Fruit fly (Drosophila melanogaster) whole organism, embryonic: Measurements from ENCODE around the gene Scgalpha.

Experiments used
- Asciz ChIP-seq: fragments of 200-800 bp; sonication (Bioruptor generic); optimal IDR thresholded peaks from 2 replicates; lab custom pipeline; 2017; ENCODE audit warnings: missing biosample characterization, mild to moderate bottlenecking, missing genetic modification characterization, missing genetic modification reagents
- Atf-2 ChIP-seq: fragments of 200-800 bp; sonication (Bioruptor generic); optimal IDR thresholded peaks from 2 replicates; lab custom pipeline; 2016; ENCODE audit warnings: missing biosample characterization, missing genetic modification characterization
- CG10147 ChIP-seq: fragments of 200-800 bp; sonication (Bioruptor generic); optimal IDR thresholded peaks from 2 replicates; lab custom pipeline; 2019; ENCODE audit warnings: missing biosample characterization, mild to moderate bottlenecking, missing genetic modification characterization, moderate library complexity
- CG10209 ChIP-seq: fragments of 200-800 bp; sonication (Bioruptor generic); optimal IDR thresholded peaks from 3 replicates; lab custom pipeline; 2017; ENCODE audit warnings: missing biosample characterization, mild to moderate bottlenecking, missing genetic modification characterization, missing genetic modification reagents
- CG11560 ChIP-seq: fragments of 200-800 bp; sonication (Bioruptor generic); IDR thresholded peaks from 3 replicates; pipeline ENCODE4 v1.3.6; 2022; ENCODE audit warnings: missing biosample characterization, missing genetic modification characterization
- CG12219 ChIP-seq: fragments of 200-800 bp; sonication (Bioruptor generic); optimal IDR thresholded peaks from 3 replicates; lab custom pipeline; 2018; ENCODE audit warnings: missing biosample characterization, mild to moderate bottlenecking, missing genetic modification characterization
- CG12299 ChIP-seq: fragments of 200-800 bp; sonication (Bioruptor generic); optimal IDR thresholded peaks from 2 replicates; lab custom pipeline; 2018; ENCODE audit warnings: missing biosample characterization, mild to moderate bottlenecking, missing genetic modification characterization
- CG15696 ChIP-seq: fragments of 200-800 bp; sonication (Bioruptor generic); optimal IDR thresholded peaks from 2 replicates; lab custom pipeline; 2019; ENCODE audit warnings: missing biosample characterization, mild to moderate bottlenecking, missing genetic modification characterization, moderate library complexity
- CG16813 ChIP-seq: fragments of 200-800 bp; sonication (Bioruptor generic); IDR thresholded peaks from 3 replicates; pipeline ENCODE4 v1.3.6; 2022; ENCODE audit warnings: missing biosample characterization, missing genetic modification characterization; ENCODE audit not compliant: partially characterized antibody
- CG17328 ChIP-seq: fragments of 200-800 bp; sonication (Bioruptor generic); IDR thresholded peaks from 2 replicates; pipeline ENCODE4 v1.3.6; 2022; ENCODE audit warnings: missing biosample characterization, missing genetic modification characterization
- CG17568 ChIP-seq: fragments of 200-800 bp; sonication (Bioruptor generic); optimal IDR thresholded peaks from 2 replicates; lab custom pipeline; 2018; ENCODE audit warnings: missing biosample characterization, mild to moderate bottlenecking, missing genetic modification characterization, moderate library complexity
- CG30403 ChIP-seq: fragments of 200-800 bp; sonication (Bioruptor generic); optimal IDR thresholded peaks from 3 replicates; lab custom pipeline; 2016; ENCODE audit warnings: missing biosample characterization, missing genetic modification characterization
- CG32767 ChIP-seq: fragments of 200-800 bp; sonication (Bioruptor generic); IDR thresholded peaks from 2 replicates; pipeline ENCODE4 v1.3.6; 2022; ENCODE audit warnings: missing biosample characterization, missing genetic modification characterization
- CG3847 ChIP-seq: fragments of 200-800 bp; sonication (Bioruptor generic); IDR thresholded peaks from 2 replicates; pipeline ENCODE4 v1.3.6; 2022; ENCODE audit warnings: missing biosample characterization, missing genetic modification characterization
- CG3995 ChIP-seq: fragments of 200-800 bp; sonication (Bioruptor generic); optimal IDR thresholded peaks from 3 replicates; lab custom pipeline; 2016; ENCODE audit warnings: missing biosample characterization, missing genetic modification characterization
- CG4854 ChIP-seq: fragments of 200-800 bp; sonication (Bioruptor generic); optimal IDR thresholded peaks from 2 replicates; lab custom pipeline; 2016; ENCODE audit warnings: missing biosample characterization, missing genetic modification characterization, inconsistent platforms
- CG6254 ChIP-seq: fragments of 200-800 bp; sonication (Bioruptor generic); optimal IDR thresholded peaks from 3 replicates; lab custom pipeline; 2017; ENCODE audit warnings: mild to moderate bottlenecking, missing biosample characterization, missing genetic modification reagents, missing genetic modification characterization
- CG6272 ChIP-seq: fragments of 200-800 bp; sonication (Bioruptor generic); IDR thresholded peaks from 2 replicates; pipeline ENCODE4 v1.3.6; 2022; ENCODE audit warnings: missing biosample characterization, missing genetic modification characterization
- CG7271 ChIP-seq: fragments of 200-800 bp; sonication (Bioruptor generic); optimal IDR thresholded peaks from 2 replicates; lab custom pipeline; 2018; ENCODE audit warnings: missing biosample characterization, mild to moderate bottlenecking, missing genetic modification characterization, moderate library complexity
- CG7786 ChIP-seq: fragments of 200-800 bp; sonication (Bioruptor generic); optimal IDR thresholded peaks from 2 replicates; lab custom pipeline; 2016; ENCODE audit warnings: missing biosample characterization, missing genetic modification characterization
- CG9437 ChIP-seq: fragments of 200-800 bp; sonication (Bioruptor generic); optimal IDR thresholded peaks from 2 replicates; lab custom pipeline; 2018; ENCODE audit warnings: missing biosample characterization, mild to moderate bottlenecking, missing genetic modification characterization
- CG9797 ChIP-seq: fragments of 200-800 bp; sonication (Bioruptor generic); optimal IDR thresholded peaks from 3 replicates; lab custom pipeline; 2018; ENCODE audit warnings: missing biosample characterization, mild to moderate bottlenecking, missing genetic modification characterization
- GATAe ChIP-seq: fragments of 200-800 bp; sonication (Bioruptor generic); conservative IDR thresholded peaks from 2 replicates; pipeline ENCODE4 v1.3.6; 2022; ENCODE audit warnings: missing biosample characterization, missing genetic modification characterization
- HHEX ChIP-seq: fragments of 200-800 bp; sonication (Bioruptor generic); optimal IDR thresholded peaks from 3 replicates; lab custom pipeline; 2017; ENCODE audit warnings: missing biosample characterization, mild to moderate bottlenecking, missing genetic modification characterization, missing genetic modification reagents
- Lhr ChIP-seq: fragments of 200-800 bp; sonication (Bioruptor generic); optimal IDR thresholded peaks from 3 replicates; lab custom pipeline; 2017; ENCODE audit warnings: mild to moderate bottlenecking, missing biosample characterization, missing genetic modification reagents, missing genetic modification characterization
- Lpt ChIP-seq: fragments of >200 bp; optimal IDR thresholded peaks from 2 replicates; lab custom pipeline; 2018; ENCODE audit warnings: missing biosample characterization, missing genetic modification characterization
- MTF-1 ChIP-seq: fragments of 200-800 bp; sonication (Bioruptor generic); optimal IDR thresholded peaks from 2 replicates; lab custom pipeline; 2018; ENCODE audit warnings: missing biosample characterization, mild to moderate bottlenecking, missing genetic modification characterization, borderline replicate concordance
- Max ChIP-seq: fragments of 200-800 bp; sonication (Bioruptor generic); optimal IDR thresholded peaks from 2 replicates; lab custom pipeline; 2016; ENCODE audit warnings: missing biosample characterization, mild to moderate bottlenecking, missing genetic modification characterization
- NC2β ChIP-seq: fragments of 200-800 bp; sonication (Bioruptor generic); optimal IDR thresholded peaks from 2 replicates; lab custom pipeline; 2016; ENCODE audit warnings: missing biosample characterization, missing genetic modification characterization
- Opbp ChIP-seq: fragments of 200-800 bp; sonication (Bioruptor generic); IDR thresholded peaks from 3 replicates; pipeline ENCODE4 v1.3.6; 2022; ENCODE audit warnings: missing biosample characterization, missing genetic modification characterization; ENCODE audit not compliant: partially characterized antibody
- Ptx1 ChIP-seq: fragments of 200-800 bp; sonication (Bioruptor generic); IDR thresholded peaks from 2 replicates; pipeline ENCODE4 v1.3.6; 2022; ENCODE audit warnings: missing biosample characterization, missing genetic modification characterization
- Ssrp ChIP-seq: fragments of 200-800 bp; sonication (Bioruptor generic); optimal IDR thresholded peaks from 2 replicates; lab custom pipeline; 2018; ENCODE audit warnings: missing biosample characterization, mild to moderate bottlenecking, missing genetic modification characterization, moderate library complexity
- Stat92E ChIP-seq, 3 experiments: fragments of >200 bp in 2 of 3; fragments of 200-800 bp in 1 of 3; sonication (Bioruptor generic) in 1 of 3; optimal IDR thresholded peaks; 2 replicates each; lab custom pipeline; 2017 to 2019; ENCODE audit warnings: missing biosample characterization in 3 of 3, missing genetic modification characterization in 3 of 3, mild to moderate bottlenecking in 1 of 3, moderate library complexity in 1 of 3
- amos ChIP-seq: fragments of 200-800 bp; sonication (Bioruptor generic); IDR thresholded peaks from 2 replicates; pipeline ENCODE4 v1.3.6; 2022; ENCODE audit warnings: missing biosample characterization, missing genetic modification characterization; ENCODE audit not compliant: partially characterized antibody
- dan ChIP-seq: fragments of 200-800 bp; sonication (Bioruptor generic); IDR thresholded peaks from 2 replicates; pipeline ENCODE4 v1.3.6; 2022; ENCODE audit warnings: missing biosample characterization, missing genetic modification characterization
- dmrt99B ChIP-seq: fragments of 200-800 bp; sonication (Bioruptor generic); optimal IDR thresholded peaks from 2 replicates; lab custom pipeline; 2018; ENCODE audit warnings: missing biosample characterization, mild to moderate bottlenecking, missing genetic modification characterization, moderate library complexity
- gfzf ChIP-seq: fragments of 200-800 bp; sonication (Bioruptor generic); optimal IDR thresholded peaks from 2 replicates; lab custom pipeline; 2016; ENCODE audit warnings: missing biosample characterization, mild to moderate bottlenecking, missing genetic modification characterization, moderate library complexity
- gro ChIP-seq: fragments of 200-800 bp; sonication (Bioruptor generic); optimal IDR thresholded peaks from 2 replicates; lab custom pipeline; 2016; ENCODE audit warnings: missing biosample characterization, missing genetic modification characterization
- kah ChIP-seq: fragments of 200-800 bp; sonication (Bioruptor generic); optimal IDR thresholded peaks from 2 replicates; lab custom pipeline; 2018; ENCODE audit warnings: missing biosample characterization, mild to moderate bottlenecking, missing genetic modification characterization
- lab ChIP-seq: fragments of 200-800 bp; sonication (Bioruptor generic); optimal IDR thresholded peaks from 3 replicates; lab custom pipeline; 2017; ENCODE audit warnings: missing biosample characterization, missing genetic modification characterization, mild to moderate bottlenecking, moderate library complexity, missing genetic modification reagents
- lola ChIP-seq, 3 experiments: fragments of >200 bp in 2 of 3; fragments of 200-800 bp in 1 of 3; sonication (Bioruptor generic) in 1 of 3; optimal IDR thresholded peaks; 2 replicates each; lab custom pipeline; 2017 to 2019; ENCODE audit warnings: missing biosample characterization in 3 of 3, missing genetic modification characterization in 3 of 3, mild to moderate bottlenecking in 1 of 3, moderate library complexity in 1 of 3
- nau ChIP-seq: fragments of 200-800 bp; sonication (Bioruptor generic); optimal IDR thresholded peaks from 3 replicates; lab custom pipeline; 2017; ENCODE audit warnings: missing biosample characterization, mild to moderate bottlenecking, missing genetic modification characterization, missing genetic modification reagents
- nom ChIP-seq: fragments of 200-800 bp; sonication (Bioruptor generic); optimal IDR thresholded peaks from 2 replicates; lab custom pipeline; 2017; ENCODE audit warnings: missing biosample characterization, missing genetic modification characterization, mild to moderate bottlenecking, moderate library complexity, missing genetic modification reagents
- pfk ChIP-seq: fragments of 200-800 bp; sonication (Bioruptor generic); optimal IDR thresholded peaks from 2 replicates; lab custom pipeline; 2018; ENCODE audit warnings: missing biosample characterization, mild to moderate bottlenecking, missing genetic modification characterization, moderate library complexity
- pros ChIP-seq: fragments of 200-800 bp; sonication (Bioruptor generic); optimal IDR thresholded peaks from 3 replicates; lab custom pipeline; 2019; ENCODE audit warnings: missing biosample characterization, mild to moderate bottlenecking, missing genetic modification characterization, moderate library complexity
- schlank ChIP-seq: fragments of 200-800 bp; sonication (Bioruptor generic); optimal IDR thresholded peaks from 2 replicates; lab custom pipeline; 2018; ENCODE audit warnings: missing biosample characterization, mild to moderate bottlenecking, missing genetic modification characterization
- seq ChIP-seq: fragments of 200-800 bp; sonication (Bioruptor generic); IDR thresholded peaks from 2 replicates; pipeline ENCODE4 v1.3.6; 2022; ENCODE audit warnings: missing biosample characterization, missing genetic modification characterization
- sob ChIP-seq: fragments of 200-800 bp; sonication (Bioruptor generic); IDR thresholded peaks from 2 replicates; pipeline ENCODE4 v1.3.6; 2022; ENCODE audit warnings: missing biosample characterization, missing genetic modification characterization
- tna ChIP-seq: fragments of 200-800 bp; sonication (Bioruptor generic); IDR thresholded peaks from 2 replicates; pipeline ENCODE4 v1.3.6; 2022; ENCODE audit warnings: missing biosample characterization, missing genetic modification characterization; ENCODE audit not compliant: partially characterized antibody

Scgalpha gene

DNA sequence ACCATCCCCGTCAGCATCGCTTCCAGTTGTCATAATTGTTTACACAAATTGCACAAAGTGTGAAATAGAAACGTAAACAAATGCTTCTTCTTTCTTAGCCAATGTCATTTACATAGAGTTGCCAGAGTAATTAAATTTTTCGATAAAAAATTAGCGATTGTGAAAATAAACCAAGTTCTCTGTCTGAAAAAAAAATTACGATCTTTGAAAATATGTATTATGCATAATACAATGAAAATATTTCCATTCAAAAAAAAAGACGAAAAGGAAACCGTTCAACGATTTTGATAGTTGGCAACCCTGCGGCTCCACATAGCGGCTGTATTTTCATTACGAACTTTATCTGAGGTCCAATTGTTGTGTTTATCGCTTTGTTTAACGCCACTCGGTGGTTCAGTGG is 7.9 kb downstream of the Scgalpha start, which contains the start of the genes CG7810 and CG7806 (continued):
- TF ChIP-seq CG32767 (GFP tag; lab: Robert Waterston, UW) (peak; percentile 89), CG6254 (GFP tag; lab: Kevin White, UChicago) (no peak), CG15696 (peak; percentile 74), sob (peak; percentile 94), CG3995 (GFP tag; lab: Kevin White, UChicago) (peak; percentile 60), HHEX (peak; percentile 80), Opbp (GFP tag; lab: Robert Waterston, UW) (no peak), lola (GFP tag; optimal IDR thresholded peaks at IDR 0.05; lab: Kevin White, UChicago) (peak in 1 of 3 experiments; percentile 85), CG7786 (GFP tag; lab: Kevin White, UChicago) (peak; percentile 86), Stat92E (GFP tag; optimal IDR thresholded peaks at IDR 0.05; lab: Kevin White, UChicago) (peak in 1 of 3 experiments; percentile 74), Ssrp (tag; lab: Kevin White, UChicago) (peak; percentile 83), Atf-2 (GFP tag; lab: Kevin White, UChicago) (peak; percentile 86), gfzf (GFP tag; lab: Kevin White, UChicago) (peak; percentile 39), CG10147 (GFP tag; lab: Kevin White, UChicago) (peak; percentile 84), Ptx1 (GFP tag; lab: Robert Waterston, UW) (peak; percentile 95), CG9797 (GFP tag; lab: Kevin White, UChicago) (peak; percentile 36), kah (GFP tag; lab: Kevin White, UChicago) (peak; percentile 67), CG12219 (GFP tag; lab: Kevin White, UChicago) (peak; percentile 80), MTF-1 (GFP tag; lab: Kevin White, UChicago) (peak; percentile 53), CG17568 (GFP tag; lab: Kevin White, UChicago) (no peak), schlank (tag; lab: Kevin White, UChicago) (peak; percentile 63), NC2β (GFP tag; lab: Kevin White, UChicago) (peak; percentile 88), GATAe (GFP tag; lab: Robert Waterston, UW) (peak; percentile 43; the same call in 1 of the 2 replicates), Lhr (peak; percentile 77), nau (GFP tag; lab: Kevin White, UChicago) (no peak), Asciz (GFP tag; lab: Kevin White, UChicago) (peak; percentile 87), CG17328 (GFP tag; lab: Robert Waterston, UW) (peak; percentile 96), seq (GFP tag; lab: Robert Waterston, UW) (peak; percentile 91), CG10209 (GFP tag; lab: Kevin White, UChicago) (peak; percentile 85), CG16813 (no peak), CG7271 (tag; lab: Kevin White, UChicago) (peak; percentile 69), CG4854 (GFP tag; lab: Kevin White, UChicago) (peak; percentile 74), CG6272 (GFP tag; lab: Robert Waterston, UW) (peak; percentile 69), amos (GFP tag; lab: Robert Waterston, UW) (no peak), dan (no peak), CG3847 (GFP tag; lab: Robert Waterston, UW) (peak; percentile 90), CG11560 (peak; percentile 82), Max (peak; percentile 86), CG12299 (tag; lab: Kevin White, UChicago) (peak; percentile 89), pros (GFP tag; lab: Kevin White, UChicago) (peak; percentile 37), dmrt99B (tag; lab: Kevin White, UChicago) (no peak), tna (GFP tag; lab: Robert Waterston, UW) (0 out of 2 replicates have a peak, but pooled peaks have one; percentile 38), CG9437 (GFP tag; lab: Kevin White, UChicago) (peak; percentile 95), CG30403 (GFP tag; lab: Kevin White, UChicago) (peak; percentile 93), gro (GFP tag; lab: Kevin White, UChicago) (peak; percentile 73), pfk (GFP tag; lab: Kevin White, UChicago) (no peak), nom (GFP tag; lab: Kevin White, UChicago) (peak; percentile 84), Lpt (no peak), lab (GFP tag; lab: Kevin White, UChicago) (no peak)
